Worm (Caenorhabditis elegans) whole organism, young adult: ENCODE data around the gene dpf-4.

Experiments used
- B0035.1 ChIP-seq: sonication (generic microtip); optimal IDR thresholded peaks from 2 replicates; lab custom pipeline; 2016; ENCODE audit warnings: missing genetic modification characterization, mild to moderate bottlenecking, missing compliant biosample characterization, missing genotype, missing genetic modification reagents
- F22D6.2 ChIP-seq: sonication (generic microtip); optimal IDR thresholded peaks from 2 replicates; lab custom pipeline; 2016; ENCODE audit warnings: mild to moderate bottlenecking, missing genetic modification characterization, missing compliant biosample characterization
- F33H1.4 ChIP-seq: fragments of 200-800 bp; sonication (Bioruptor generic); IDR thresholded peaks from 2 replicates; pipeline ENCODE4 v1.3.6; 2022; ENCODE audit warnings: missing genetic modification reagents, missing genetic modification characterization, missing compliant biosample characterization
- F57A8.1 ChIP-seq: fragments of 200-800 bp; sonication (Bioruptor generic); optimal IDR thresholded peaks from 2 replicates; lab custom pipeline; 2018; ENCODE audit warnings: mild to moderate bottlenecking, missing genetic modification characterization, moderate library complexity, missing compliant biosample characterization
- Y56A3A.18 ChIP-seq: fragments of 200-800 bp; sonication (Bioruptor generic); IDR thresholded peaks from 2 replicates; pipeline ENCODE4 v1.3.6; 2022; ENCODE audit warnings: missing genetic modification reagents, missing genetic modification characterization, missing compliant biosample characterization
- Y79H2A.3 ChIP-seq: fragments of 200-800 bp; sonication (Bioruptor generic); conservative IDR thresholded peaks from 2 replicates; pipeline ENCODE4 v1.3.6; 2022; ENCODE audit warnings: missing genetic modification reagents, missing genetic modification characterization, missing compliant biosample characterization
- ama-1 ChIP-seq, 3 experiments: fragments of 150-350 bp in 1 of 3; sonication (generic microtip) in 2 of 3; optimal IDR thresholded peaks; 2 replicates each; lab custom pipeline; 2014 to 2018; ENCODE audit warnings: missing biosample characterization in 2 of 3, missing genetic modification characterization in 2 of 3, missing genetic modification reagents in 2 of 3
- aptf-2 ChIP-seq: fragments of 200-800 bp; sonication (Bioruptor generic); conservative IDR thresholded peaks from 2 replicates; pipeline ENCODE4 v1.3.6; 2022; ENCODE audit warnings: missing genetic modification reagents, missing genetic modification characterization, missing compliant biosample characterization
- attf-5 ChIP-seq: fragments of 200-800 bp; sonication (Bioruptor generic); optimal IDR thresholded peaks from 2 replicates; lab custom pipeline; 2018; ENCODE audit warnings: mild to moderate bottlenecking, missing genetic modification characterization, missing compliant biosample characterization
- cebp-1 ChIP-seq, 2 experiments: fragments of 200-800 bp in 1 of 2; sonication (Bioruptor generic) in 1 of 2; sonication (generic microtip) in 1 of 2; IDR thresholded peaks in 1 of 2; optimal IDR thresholded peaks in 1 of 2; 2 replicates each; pipeline versions ENCODE4 v1.3.6 to Lab custom; 2017 to 2022; ENCODE audit warnings: missing compliant biosample characterization in 2 of 2, missing genetic modification characterization in 2 of 2, mild to moderate bottlenecking in 1 of 2, missing genetic modification reagents in 1 of 2, moderate library complexity in 1 of 2
- ceh-58 ChIP-seq: fragments of 200-800 bp; sonication (Bioruptor generic); IDR thresholded peaks from 2 replicates; pipeline ENCODE4 v1.3.6; 2022; ENCODE audit warnings: missing genetic modification characterization, missing compliant biosample characterization
- die-1 ChIP-seq: sonication (generic microtip); optimal IDR thresholded peaks from 2 replicates; lab custom pipeline; 2016; ENCODE audit warnings: missing genotype, mild to moderate bottlenecking, missing genetic modification characterization, missing compliant biosample characterization
- dox-1 ChIP-seq: fragments of 200-800 bp; sonication (Bioruptor generic); IDR thresholded peaks from 2 replicates; pipeline ENCODE4 v1.3.6; 2022; ENCODE audit warnings: missing genetic modification reagents, missing genetic modification characterization, missing compliant biosample characterization
- egrh-3 ChIP-seq: fragments of 200-800 bp; sonication (Bioruptor generic); IDR thresholded peaks from 2 replicates; pipeline ENCODE4 v1.3.6; 2022; ENCODE audit warnings: missing genetic modification reagents, missing genetic modification characterization, missing compliant biosample characterization
- fkh-3 ChIP-seq: sonication (generic microtip); optimal IDR thresholded peaks from 2 replicates; lab custom pipeline; 2016; ENCODE audit warnings: mild to moderate bottlenecking, missing genetic modification characterization, missing compliant biosample characterization
- hmg-1.2 ChIP-seq: fragments of 200-800 bp; sonication (Bioruptor generic); IDR thresholded peaks from 2 replicates; pipeline ENCODE4 v1.3.6; 2022; ENCODE audit warnings: missing genetic modification reagents, missing genetic modification characterization, missing compliant biosample characterization
- hrde-1 ChIP-seq: sonication (generic microtip); optimal IDR thresholded peaks from 2 replicates; lab custom pipeline; 2016; ENCODE audit warnings: missing genetic modification characterization, mild to moderate bottlenecking, missing compliant biosample characterization, moderate library complexity, missing genotype, missing genetic modification reagents, borderline replicate concordance
- let-607 ChIP-seq, 2 experiments: fragments of 200-800 bp in 1 of 2; sonication (Bioruptor generic) in 1 of 2; sonication (generic microtip) in 1 of 2; optimal IDR thresholded peaks; 2 replicates each; lab custom pipeline; 2016 to 2018; ENCODE audit warnings: mild to moderate bottlenecking in 2 of 2, missing compliant biosample characterization in 2 of 2, missing genetic modification characterization in 2 of 2, moderate library complexity in 2 of 2, missing genotype in 1 of 2
- lir-1 ChIP-seq: fragments of 200-800 bp; sonication (Bioruptor generic); conservative IDR thresholded peaks from 2 replicates; pipeline ENCODE4 v1.3.6; 2022; ENCODE audit warnings: missing genetic modification reagents, missing genetic modification characterization, missing compliant biosample characterization
- madf-10 ChIP-seq: sonication (generic microtip); optimal IDR thresholded peaks from 2 replicates; lab custom pipeline; 2016; ENCODE audit warnings: mild to moderate bottlenecking, missing genetic modification characterization, missing compliant biosample characterization
- mcd-1 ChIP-seq: fragments of 200-800 bp; sonication (Bioruptor generic); IDR thresholded peaks from 2 replicates; pipeline ENCODE4 v1.3.6; 2022; ENCODE audit warnings: missing genetic modification reagents, missing genetic modification characterization, missing compliant biosample characterization
- nhr-80 ChIP-seq: sonication (generic microtip); optimal IDR thresholded peaks from 2 replicates; lab custom pipeline; 2016; ENCODE audit warnings: missing genetic modification characterization, missing compliant biosample characterization
- somi-1 ChIP-seq: fragments of 200-800 bp; sonication (Bioruptor generic); optimal IDR thresholded peaks from 2 replicates; lab custom pipeline; 2018; ENCODE audit warnings: mild to moderate bottlenecking, missing genetic modification characterization, missing compliant biosample characterization
- tbp1 ChIP-seq: fragments of 200-800 bp; sonication (Bioruptor generic); optimal IDR thresholded peaks from 2 replicates; lab custom pipeline; 2018; ENCODE audit warnings: mild to moderate bottlenecking, missing genetic modification characterization, missing compliant biosample characterization
- tbx-9 ChIP-seq: sonication (generic microtip); optimal IDR thresholded peaks from 2 replicates; lab custom pipeline; 2016; ENCODE audit warnings: borderline replicate concordance, missing genetic modification characterization, inconsistent platforms, missing compliant biosample characterization
- unc-62 ChIP-seq: fragments of 150-350 bp; optimal IDR thresholded peaks from 2 replicates; lab custom pipeline; 2014; ENCODE audit warnings: missing biosample characterization, missing genetic modification reagents, missing genetic modification characterization
- ztf-18 ChIP-seq: sonication (generic microtip); optimal IDR thresholded peaks from 2 replicates; lab custom pipeline; 2016; ENCODE audit warnings: missing genotype, mild to moderate bottlenecking, missing genetic modification characterization, missing compliant biosample characterization

Gene dpf-4

DNA sequence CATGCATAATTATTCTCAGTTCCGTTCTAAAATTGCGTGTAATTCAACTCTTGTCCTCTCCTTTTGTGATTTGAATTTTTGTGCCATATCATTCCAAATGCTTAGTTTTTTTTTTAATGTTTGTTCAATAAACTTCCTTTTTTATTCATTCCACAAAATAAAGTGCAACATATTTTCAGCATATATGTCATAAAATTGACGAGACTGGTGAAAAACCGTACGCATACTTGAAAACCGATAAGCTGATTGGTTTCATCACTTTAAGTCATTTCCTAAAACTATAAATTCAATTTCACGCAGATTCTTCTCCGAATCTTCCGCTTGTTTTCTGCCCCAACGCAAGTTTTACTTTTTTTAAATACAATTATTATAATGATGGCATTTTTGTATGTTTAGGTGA lies at the start of gene dpf-4:
Gene dpf-4 (plus strand): TSS at position 301 of the 400 bp plus-strand sequence.
- TF ChIP-seq F33H1.4 (GFP tag; lab: Robert Waterston, UW) (no peak), F57A8.1 (no peak), aptf-2 (GFP tag; lab: Robert Waterston, UW) (no peak), somi-1 (GFP tag; lab: Kevin White, UChicago) (no peak), ama-1 (optimal IDR thresholded peaks at IDR 0.05; lab: Kevin White, UChicago) (peak; percentile 47), ama-1 (GFP tag; optimal IDR thresholded peaks at IDR 0.05; lab: Kevin White, UChicago) (no peak), F22D6.2 (tag; lab: Kevin White, UChicago) (no peak)
- TF ChIP-seq, all 124 proteins: peak for 1

DNA sequence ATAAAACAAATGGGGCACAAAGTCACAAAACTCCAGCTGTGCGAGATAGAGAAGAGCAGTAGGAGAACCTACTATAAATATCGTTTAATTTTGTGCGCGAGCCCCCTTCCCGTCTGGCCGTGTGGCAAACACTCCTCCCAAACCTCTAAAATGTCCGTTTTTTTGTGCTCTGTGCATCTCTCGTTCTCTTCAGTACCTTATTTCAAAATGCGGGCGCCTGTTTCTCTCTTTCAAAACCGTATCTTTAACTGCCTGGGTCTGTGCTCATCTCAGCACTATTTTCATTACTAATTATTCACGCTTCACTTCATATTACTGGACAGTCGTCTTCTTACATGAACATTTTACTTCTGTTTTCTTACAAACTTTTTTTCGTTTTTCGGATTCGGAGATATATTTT lies 49.1 kb upstream of the dpf-4 start:
- TF ChIP-seq tbx-9 (tag; lab: Kevin White, UChicago) (no peak), mcd-1 (GFP tag; lab: Robert Waterston, UW) (no peak), attf-5 (GFP tag; lab: Kevin White, UChicago) (peak; percentile 29), Y79H2A.3 (GFP tag; lab: Robert Waterston, UW) (no peak), Y56A3A.18 (GFP tag; lab: Robert Waterston, UW) (no peak), nhr-80 (tag; lab: Kevin White, UChicago) (peak; percentile 53), cebp-1 (GFP tag; IDR thresholded peaks at IDR 0.05; lab: Robert Waterston, UW) (no peak), cebp-1 (tag; optimal IDR thresholded peaks at IDR 0.05; lab: Kevin White, UChicago) (peak; percentile 64), hmg-1.2 (GFP tag; lab: Robert Waterston, UW) (peak; percentile 32; the same call in 1 of the 2 replicates)

DNA sequence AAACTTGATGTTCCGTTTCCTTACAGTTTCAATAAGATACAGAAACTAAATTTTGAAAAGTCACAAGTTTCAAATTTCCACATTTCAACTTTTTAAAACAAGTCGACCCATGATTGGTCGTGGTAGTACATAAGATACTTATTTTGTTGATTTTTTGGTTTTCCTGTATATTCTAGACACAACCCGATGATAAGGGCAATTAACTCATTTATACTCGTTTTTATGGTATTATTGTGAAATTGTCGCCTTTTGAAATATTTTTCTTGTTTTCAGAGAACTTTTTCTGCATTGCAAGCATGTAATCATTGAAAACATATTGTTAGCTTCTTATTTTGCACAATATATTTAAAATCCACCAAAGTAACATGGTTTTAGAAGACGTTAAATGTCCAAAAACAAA lies 47.2 kb upstream of the dpf-4 start:
- TF ChIP-seq dox-1 (GFP tag; lab: Robert Waterston, UW) = no peak
- TF ChIP-seq F33H1.4 (GFP tag; lab: Robert Waterston, UW) = no peak
- no peak for TF ChIP-seq cebp-1 (GFP tag; IDR thresholded peaks at IDR 0.05; lab: Robert Waterston, UW)
- TF ChIP-seq cebp-1 (tag; optimal IDR thresholded peaks at IDR 0.05; lab: Kevin White, UChicago) = peak; percentile 53
- TF ChIP-seq, all 124 proteins: peak for 1

DNA sequence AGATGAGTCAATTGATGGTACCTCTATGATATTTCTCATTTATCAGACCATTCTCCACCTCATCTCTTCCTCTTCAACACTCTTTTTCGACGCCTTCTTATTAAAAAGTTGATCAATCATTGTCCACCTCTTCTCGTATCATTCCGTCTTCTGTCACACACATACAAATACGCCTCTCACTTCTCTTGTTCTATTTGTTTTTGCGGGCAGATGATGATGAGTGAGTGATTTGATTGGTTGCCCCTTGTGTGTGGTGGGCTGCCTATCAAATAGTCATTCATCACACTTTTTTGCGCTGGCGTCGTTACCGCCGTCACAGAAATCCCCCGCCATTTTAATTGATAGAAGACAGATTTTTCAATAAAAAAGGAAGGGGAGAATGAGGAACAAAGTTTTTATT lies 46.4 kb upstream of the dpf-4 start:
- no peak for TF ChIP-seq let-607 (tag; optimal IDR thresholded peaks at IDR 0.05; lab: Kevin White, UChicago)
- no peak for TF ChIP-seq madf-10 (tag; lab: Kevin White, UChicago)
- no peak for TF ChIP-seq ceh-58 (GFP tag; lab: Robert Waterston, UW)
- no peak for TF ChIP-seq cebp-1 (GFP tag; IDR thresholded peaks at IDR 0.05; lab: Robert Waterston, UW)
- peak; percentile 18 for TF ChIP-seq cebp-1 (tag; optimal IDR thresholded peaks at IDR 0.05; lab: Kevin White, UChicago)
- no peak for TF ChIP-seq hrde-1 (tag; lab: Kevin White, UChicago)
- TF ChIP-seq nhr-80 (tag; lab: Kevin White, UChicago) = peak; percentile 48
- TF ChIP-seq, all 124 proteins: peak for 2

DNA sequence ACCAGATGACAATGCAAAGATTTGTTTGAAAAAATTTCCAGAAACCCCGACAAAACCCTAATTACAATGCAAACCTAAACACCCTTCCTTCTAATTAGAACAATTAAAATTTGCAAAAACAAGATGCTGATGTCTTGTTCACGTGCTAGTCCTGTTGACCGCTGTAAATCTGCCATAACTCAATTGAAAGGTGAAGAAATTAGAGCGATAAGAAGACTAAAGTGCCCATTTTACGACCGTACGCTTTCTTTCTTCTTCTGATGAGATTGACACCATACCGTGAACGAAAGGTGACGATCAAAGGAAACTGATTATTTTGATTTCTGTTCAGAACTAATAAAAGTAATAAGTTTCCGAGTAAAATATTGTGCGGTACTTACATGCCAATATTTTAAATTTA lies 45.6 kb upstream of the dpf-4 start:
- TF ChIP-seq B0035.1 (tag; lab: Kevin White, UChicago) (no peak), Y79H2A.3 (GFP tag; lab: Robert Waterston, UW) (no peak), unc-62 (peak; percentile 6), tbp1 (GFP tag; lab: Kevin White, UChicago) (peak; percentile 19), nhr-80 (tag; lab: Kevin White, UChicago) (peak; percentile 55), let-607 (tag; optimal IDR thresholded peaks at IDR 0.05; lab: Kevin White, UChicago) (peak in 1 of 2 experiments; percentile 21)

DNA sequence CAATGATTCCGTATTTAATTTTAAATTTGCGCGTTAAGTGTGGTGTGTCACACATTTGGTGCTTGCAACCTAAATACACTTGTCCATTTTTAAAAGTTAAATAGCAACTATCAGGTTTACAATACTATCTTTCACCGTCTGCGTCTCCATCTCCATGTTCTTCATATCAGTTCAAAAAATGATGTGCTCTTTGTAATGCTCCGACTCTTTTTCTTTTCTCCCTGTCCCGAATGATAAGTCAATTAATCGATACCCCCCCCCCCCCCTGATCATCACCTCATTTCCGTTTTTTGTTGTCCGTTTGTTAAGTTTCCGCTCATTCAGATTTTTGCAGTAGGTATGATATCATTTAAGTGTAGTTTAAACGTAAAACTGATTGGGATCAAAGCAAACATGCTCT lies 45.0 kb upstream of the dpf-4 start:
- TF ChIP-seq lir-1 (no peak), aptf-2 (GFP tag; lab: Robert Waterston, UW) (no peak), die-1 (no peak), hmg-1.2 (GFP tag; lab: Robert Waterston, UW) (0 out of 2 replicates have a peak, but pooled peaks have one; percentile 17), egrh-3 (peak; percentile 47; the same call in 1 of the 2 replicates), fkh-3 (tag; lab: Kevin White, UChicago) (no peak), ztf-18 (tag; lab: Kevin White, UChicago) (no peak), cebp-1 (GFP tag; IDR thresholded peaks at IDR 0.05; lab: Robert Waterston, UW) (no peak), cebp-1 (tag; optimal IDR thresholded peaks at IDR 0.05; lab: Kevin White, UChicago) (peak; percentile 34)
